Worm (Caenorhabditis elegans) whole organism, L1 larva: ENCODE measurements around the gene eas-1.
A peak's percentile ranks its signal among the peaks of the same experiment; 100 is the strongest.

ENCODE experiments used
- C16A3.4 ChIP-seq: fragments of 150-350 bp; optimal IDR thresholded peaks from 2 replicates; lab custom pipeline; 2014; ENCODE audit warnings: missing biosample characterization, missing genetic modification characterization
- Y116A8C.19 ChIP-seq: sonication (generic microtip); optimal IDR thresholded peaks from 2 replicates; lab custom pipeline; 2016; ENCODE audit warnings: missing compliant biosample characterization, missing genetic modification characterization, borderline replicate concordance
- aly-2 ChIP-seq: fragments of 150-350 bp; optimal IDR thresholded peaks from 2 replicates; lab custom pipeline; 2014; ENCODE audit warnings: missing biosample characterization, missing genetic modification characterization
- ama-1 ChIP-seq: fragments of 150-350 bp; optimal IDR thresholded peaks from 2 replicates; lab custom pipeline; 2014
- blmp-1 ChIP-seq: fragments of 150-350 bp; optimal IDR thresholded peaks from 2 replicates; lab custom pipeline; 2014; ENCODE audit warnings: missing biosample characterization, missing genetic modification characterization
- ceh-8 ChIP-seq: fragments of 200-800 bp; sonication (Bioruptor generic); optimal IDR thresholded peaks from 2 replicates; lab custom pipeline; 2018; ENCODE audit warnings: mild to moderate bottlenecking, missing genetic modification characterization, moderate library complexity, missing compliant biosample characterization
- ceh-82 ChIP-seq, 3 experiments: fragments of 150-350 bp in 1 of 3; sonication (generic microtip) in 2 of 3; optimal IDR thresholded peaks; 2 replicates each; lab custom pipeline; 2014 to 2017; ENCODE audit warnings: missing biosample characterization in 3 of 3, missing genetic modification characterization in 3 of 3
- ceh-88 ChIP-seq: fragments of 200-800 bp; sonication (Bioruptor generic); IDR thresholded peaks from 2 replicates; pipeline ENCODE4 v1.3.6; 2022; ENCODE audit warnings: missing genetic modification characterization, missing compliant biosample characterization
- ceh-90 ChIP-seq: sonication (generic microtip); optimal IDR thresholded peaks from 2 replicates; lab custom pipeline; 2016; ENCODE audit warnings: missing genetic modification characterization, missing compliant biosample characterization
- dpl-1 ChIP-seq, 3 experiments: fragments of 150-350 bp in 2 of 3; sonication (generic microtip) in 1 of 3; optimal IDR thresholded peaks; 2 replicates each; lab custom pipeline; 2014 to 2017; ENCODE audit warnings: missing biosample characterization in 3 of 3, missing genetic modification characterization in 3 of 3, missing genetic modification reagents in 3 of 3
- dsc-1 ChIP-seq: sonication (generic microtip); optimal IDR thresholded peaks from 2 replicates; lab custom pipeline; 2016; ENCODE audit warnings: mild to moderate bottlenecking, missing genetic modification characterization, missing compliant biosample characterization
- efl-1 ChIP-seq, 4 experiments: fragments of 150-350 bp; optimal IDR thresholded peaks in 3 of 4; peaks in 1 of 4; 1 replicate in 1 of 4; 2 replicates in 3 of 4; lab custom pipeline; 2014; ENCODE audit warnings: missing biosample characterization in 2 of 4, missing genetic modification characterization in 2 of 4, missing genetic modification reagents in 2 of 4
- efl-3 ChIP-seq: fragments of 200-800 bp; sonication (Bioruptor generic); optimal IDR thresholded peaks from 2 replicates; lab custom pipeline; 2018; ENCODE audit warnings: mild to moderate bottlenecking, missing genetic modification characterization, missing compliant biosample characterization
- egl-13 ChIP-seq: sonication (generic microtip); optimal IDR thresholded peaks from 2 replicates; lab custom pipeline; 2016; ENCODE audit warnings: missing genotype, missing genetic modification reagents, missing genetic modification characterization, missing compliant biosample characterization
- elt-2 ChIP-seq: sonication (generic microtip); optimal IDR thresholded peaks from 2 replicates; lab custom pipeline; 2016; ENCODE audit warnings: missing genetic modification characterization, mild to moderate bottlenecking, inconsistent platforms, missing compliant biosample characterization, missing genetic modification reagents
- elt-3 ChIP-seq, 6 experiments: fragments of 150-350 bp in 1 of 6; sonication (generic microtip); optimal IDR thresholded peaks; 2 replicates each; lab custom pipeline; 2017 to 2018; ENCODE audit warnings: missing biosample characterization in 6 of 6, missing genetic modification characterization in 6 of 6, inconsistent platforms in 1 of 6
- fkh-4 ChIP-seq: sonication (generic microtip); optimal IDR thresholded peaks from 2 replicates; lab custom pipeline; 2016; ENCODE audit warnings: missing compliant biosample characterization, missing genetic modification characterization, borderline replicate concordance
- hpl-2 ChIP-seq: fragments of 150-350 bp; optimal IDR thresholded peaks from 2 replicates; lab custom pipeline; 2014; ENCODE audit warnings: missing biosample characterization, missing genetic modification reagents, missing genetic modification characterization
- isw-1 ChIP-seq: fragments of 200-800 bp; sonication (Bioruptor generic); IDR thresholded peaks from 2 replicates; pipeline ENCODE4 v1.3.6; 2022; ENCODE audit warnings: missing genetic modification characterization, missing compliant biosample characterization
- lin-14 ChIP-seq: fragments of 200-800 bp; sonication (Bioruptor generic); optimal IDR thresholded peaks from 2 replicates; lab custom pipeline; 2018; ENCODE audit warnings: mild to moderate bottlenecking, missing genetic modification characterization, moderate library complexity, missing compliant biosample characterization
- lin-15B ChIP-seq: fragments of 150-350 bp; sonication (generic microtip); optimal IDR thresholded peaks from 3 replicates; lab custom pipeline; 2014; ENCODE audit warnings: missing biosample characterization, missing genetic modification characterization
- lin-35 ChIP-seq, 2 experiments: fragments of 150-350 bp; optimal IDR thresholded peaks; 2 replicates each; lab custom pipeline; 2014; ENCODE audit warnings: missing biosample characterization in 2 of 2, missing genetic modification characterization in 2 of 2, missing genetic modification reagents in 2 of 2
- lin-39 ChIP-seq: fragments of 150-350 bp; optimal IDR thresholded peaks from 2 replicates; lab custom pipeline; 2014; ENCODE audit warnings: missing biosample characterization, missing genetic modification reagents, missing genetic modification characterization
- lir-3 ChIP-seq: sonication (generic microtip); optimal IDR thresholded peaks from 2 replicates; lab custom pipeline; 2016; ENCODE audit warnings: mild to moderate bottlenecking, missing genetic modification characterization, moderate library complexity, missing compliant biosample characterization; ENCODE audit not compliant: poor library complexity
- lsy-2 ChIP-seq, 2 experiments: fragments of 150-350 bp; optimal IDR thresholded peaks; 2 replicates each; lab custom pipeline; 2014; ENCODE audit warnings: missing biosample characterization in 2 of 2, missing genetic modification characterization in 2 of 2
- mep-1 ChIP-seq: fragments of 150-350 bp; optimal IDR thresholded peaks from 2 replicates; lab custom pipeline; 2014; ENCODE audit warnings: missing biosample characterization, missing genetic modification characterization
- nhr-12 ChIP-seq: sonication (generic microtip); optimal IDR thresholded peaks from 2 replicates; lab custom pipeline; 2017; ENCODE audit warnings: missing biosample characterization, missing genetic modification characterization
- nhr-19 ChIP-seq: fragments of 200-800 bp; sonication (Bioruptor generic); conservative IDR thresholded peaks from 2 replicates; pipeline ENCODE4 v1.3.6; 2022; ENCODE audit warnings: missing genetic modification characterization, missing compliant biosample characterization
- nhr-28 ChIP-seq: fragments of 150-350 bp; optimal IDR thresholded peaks from 2 replicates; lab custom pipeline; 2014; ENCODE audit warnings: missing biosample characterization, missing genetic modification characterization
- nhr-47 ChIP-seq: sonication (generic microtip); optimal IDR thresholded peaks from 2 replicates; lab custom pipeline; 2016; ENCODE audit warnings: mild to moderate bottlenecking, missing genetic modification characterization, moderate library complexity, missing compliant biosample characterization
- nhr-71 ChIP-seq: sonication (generic microtip); optimal IDR thresholded peaks from 2 replicates; lab custom pipeline; 2016; ENCODE audit warnings: mild to moderate bottlenecking, missing genetic modification characterization, moderate library complexity, missing compliant biosample characterization
- nhr-76 ChIP-seq: sonication (generic microtip); optimal IDR thresholded peaks from 2 replicates; lab custom pipeline; 2017; ENCODE audit warnings: missing biosample characterization, missing genetic modification characterization
- nhr-85 ChIP-seq: sonication (generic microtip); peaks from one replicate; lab custom pipeline; 2016; ENCODE audit warnings: missing genetic modification characterization, inconsistent platforms, missing compliant biosample characterization
- nhr-90 ChIP-seq: sonication (generic microtip); optimal IDR thresholded peaks from 2 replicates; lab custom pipeline; 2016; ENCODE audit warnings: mild to moderate bottlenecking, missing genetic modification characterization, missing compliant biosample characterization; ENCODE audit not compliant: poor library complexity
- pag-3 ChIP-seq: sonication (generic microtip); optimal IDR thresholded peaks from 2 replicates; lab custom pipeline; 2017; ENCODE audit warnings: missing genetic modification characterization, mild to moderate bottlenecking, missing compliant biosample characterization, antibody characterized with exemption, borderline replicate concordance; ENCODE audit not compliant: insufficient read depth
- skn-1 ChIP-seq: fragments of 150-350 bp; optimal IDR thresholded peaks from 2 replicates; lab custom pipeline; 2014; ENCODE audit warnings: missing biosample characterization, missing genetic modification characterization
- snu-23 ChIP-seq: sonication (generic microtip); optimal IDR thresholded peaks from 2 replicates; lab custom pipeline; 2016; ENCODE audit warnings: missing genetic modification characterization, missing compliant biosample characterization
- sox-4 ChIP-seq: sonication (generic microtip); optimal IDR thresholded peaks from 2 replicates; lab custom pipeline; 2016; ENCODE audit warnings: missing genetic modification characterization, missing compliant biosample characterization
- sptf-1 ChIP-seq: fragments of 150-350 bp; optimal IDR thresholded peaks from 2 replicates; lab custom pipeline; 2014; ENCODE audit warnings: missing biosample characterization, missing genetic modification characterization
- sup-37 ChIP-seq: fragments of 200-800 bp; sonication (Bioruptor generic); optimal IDR thresholded peaks from 2 replicates; lab custom pipeline; 2018; ENCODE audit warnings: mild to moderate bottlenecking, missing genetic modification characterization, missing compliant biosample characterization
- swsn-7 ChIP-seq: sonication (generic microtip); optimal IDR thresholded peaks from 2 replicates; lab custom pipeline; 2016; ENCODE audit warnings: missing genetic modification characterization, missing compliant biosample characterization
- unc-86 ChIP-seq: sonication (generic microtip); optimal IDR thresholded peaks from 2 replicates; lab custom pipeline; 2016; ENCODE audit warnings: missing genetic modification characterization, missing compliant biosample characterization
- vab-15 ChIP-seq: sonication (generic microtip); optimal IDR thresholded peaks from 2 replicates; lab custom pipeline; 2017; ENCODE audit warnings: missing genotype, mild to moderate bottlenecking, missing genetic modification characterization, missing compliant biosample characterization
- xbp-1 ChIP-seq: sonication (generic microtip); optimal IDR thresholded peaks from 2 replicates; lab custom pipeline; 2016; ENCODE audit warnings: missing genetic modification characterization, missing compliant biosample characterization
- zip-4 ChIP-seq: fragments of 200-800 bp; sonication (Bioruptor generic); optimal IDR thresholded peaks from 2 replicates; lab custom pipeline; 2018; ENCODE audit warnings: mild to moderate bottlenecking, missing genetic modification characterization, moderate library complexity, missing compliant biosample characterization

eas-1 gene

ce11 chrII:4739984-4740462, at the start of gene eas-1 (continued):
- TF ChIP-seq ceh-90 (tag; lab: Kevin White, UChicago) (peak; percentile 93), ceh-82 (tag; optimal IDR thresholded peaks at IDR 0.05; lab: Kevin White, UChicago) (peak; percentile 62 to 79 (median 78)), elt-3 (tag; optimal IDR thresholded peaks at IDR 0.05; lab: Kevin White, UChicago) (peak in 3 of 6 experiments; percentile 1 to 79 (median 19)), nhr-19 (GFP tag; lab: Robert Waterston, UW) (peak; percentile 82), lin-35 (GFP tag; optimal IDR thresholded peaks at IDR 0.05; lab: Kevin White, UChicago) (peak; percentile 96 to 97), fkh-4 (tag; lab: Kevin White, UChicago) (peak; percentile 86), C16A3.4 (tag; lab: Kevin White, UChicago) (peak; percentile 71), egl-13 (tag; lab: Kevin White, UChicago) (peak; percentile 84), lir-3 (tag; lab: Kevin White, UChicago) (peak; percentile 95), swsn-7 (peak; percentile 79), sox-4 (tag; lab: Kevin White, UChicago) (peak; percentile 87), mep-1 (peak; percentile 82), ama-1 (lab: Kevin White, UChicago) (no peak), xbp-1 (tag; lab: Kevin White, UChicago) (peak; percentile 97), zip-4 (GFP tag; lab: Kevin White, UChicago) (peak; percentile 10), skn-1 (tag; lab: Kevin White, UChicago) (peak; percentile 78), ceh-88 (GFP tag; lab: Robert Waterston, UW) (peak; percentile 57; the same call in 1 of the 2 replicates), vab-15 (tag; lab: Kevin White, UChicago) (peak; percentile 57), efl-3 (peak; percentile 29), nhr-12 (tag; lab: Kevin White, UChicago) (no peak), Y116A8C.19 (tag; lab: Kevin White, UChicago) (peak; percentile 52), nhr-76 (tag; lab: Kevin White, UChicago) (no peak), nhr-28 (tag; lab: Kevin White, UChicago) (no peak), hpl-2 (GFP tag; lab: Kevin White, UChicago) (peak; percentile 47), nhr-90 (tag; lab: Kevin White, UChicago) (peak; percentile 90), lsy-2 (tag; optimal IDR thresholded peaks at IDR 0.05; lab: Kevin White, UChicago) (peak; percentile 82 to 87), lin-39 (tag; lab: Kevin White, UChicago) (peak; percentile 35)

ce11 chrII:4693129-4693528, 47.1 kb upstream of the eas-1 start, which contains the start of gene F10G7.5:
Gene F10G7.5, plus strand, starts transcription at chrII:4693414.
- TF ChIP-seq nhr-71 (peak; percentile 9), efl-1 (optimal IDR thresholded peaks at IDR 0.05; lab: Kevin White, UChicago) (peak; percentile 33 to 68), efl-1 (GFP tag; optimal IDR thresholded peaks at IDR 0.05 in 1 of 2; lab: Kevin White, UChicago) (peak; percentile 17 to 92), ceh-82 (tag; optimal IDR thresholded peaks at IDR 0.05; lab: Kevin White, UChicago) (no peak), lin-35 (GFP tag; optimal IDR thresholded peaks at IDR 0.05; lab: Kevin White, UChicago) (peak in 1 of 2 experiments; percentile 32), lin-14 (peak; percentile 67), ceh-8 (no peak), blmp-1 (peak; percentile 55), elt-2 (peak; percentile 64), isw-1 (GFP tag; lab: Robert Waterston, UW) (no peak), snu-23 (GFP tag; lab: Kevin White, UChicago) (peak; percentile 23), pag-3 (no peak), nhr-47 (tag; lab: Kevin White, UChicago) (no peak), mep-1 (no peak), dsc-1 (tag; lab: Kevin White, UChicago) (no peak), sup-37 (GFP tag; lab: Kevin White, UChicago) (no peak), dpl-1 (GFP tag; optimal IDR thresholded peaks at IDR 0.05; lab: Kevin White, UChicago) (peak in 2 of 3 experiments; percentile 11 to 34), sptf-1 (no peak), nhr-85 (tag; lab: Kevin White, UChicago) (peak; percentile 42), hpl-2 (GFP tag; lab: Kevin White, UChicago) (no peak), lsy-2 (tag; optimal IDR thresholded peaks at IDR 0.05; lab: Kevin White, UChicago) (peak; percentile 31 to 52), lin-15B (tag; lab: Kevin White, UChicago) (no peak), vab-15 (tag; lab: Kevin White, UChicago) (no peak), aly-2 (no peak), unc-86 (tag; lab: Kevin White, UChicago) (no peak)
